Fruit fly (Drosophila melanogaster) whole organism, embryonic: ENCODE data around the gene Bmcp.

Source experiments
- Adf1 ChIP-seq: fragments of 200-800 bp; sonication (Bioruptor generic); IDR thresholded peaks from 2 replicates; pipeline ENCODE4 v1.3.6; 2022; ENCODE audit warnings: missing biosample characterization, missing genetic modification characterization
- CG12219 ChIP-seq: fragments of 200-800 bp; sonication (Bioruptor generic); optimal IDR thresholded peaks from 3 replicates; lab custom pipeline; 2018; ENCODE audit warnings: missing biosample characterization, mild to moderate bottlenecking, missing genetic modification characterization
- CG13287 ChIP-seq: fragments of 200-800 bp; sonication (Bioruptor generic); IDR thresholded peaks from 2 replicates; pipeline ENCODE4 v1.3.6; 2022; ENCODE audit warnings: missing biosample characterization, missing genetic modification characterization; ENCODE audit not compliant: partially characterized antibody
- CG2875 ChIP-seq: fragments of 200-800 bp; sonication (Bioruptor generic); optimal IDR thresholded peaks from 2 replicates; lab custom pipeline; 2017; ENCODE audit warnings: missing biosample characterization, mild to moderate bottlenecking, missing genetic modification characterization, missing genetic modification reagents
- CG7963 ChIP-seq: fragments of 200-800 bp; sonication (Bioruptor generic); IDR thresholded peaks from 3 replicates; pipeline ENCODE4 v1.3.6; 2022; ENCODE audit warnings: missing biosample characterization, missing genetic modification characterization; ENCODE audit not compliant: partially characterized antibody
- E2f2 ChIP-seq: fragments of 200-800 bp; sonication (Bioruptor generic); IDR thresholded peaks from 2 replicates; pipeline ENCODE4 v1.3.6; 2022; ENCODE audit warnings: missing biosample characterization, missing genetic modification characterization
- danr ChIP-seq: fragments of 200-800 bp; sonication (Bioruptor generic); IDR thresholded peaks from 2 replicates; pipeline ENCODE4 v1.3.6; 2022; ENCODE audit warnings: missing biosample characterization, missing genetic modification characterization
- grn ChIP-seq: fragments of 200-800 bp; sonication (Bioruptor generic); optimal IDR thresholded peaks from 3 replicates; lab custom pipeline; 2017; ENCODE audit warnings: missing biosample characterization, missing genetic modification characterization
- klu ChIP-seq: fragments of 200-800 bp; sonication (Bioruptor generic); IDR thresholded peaks from 2 replicates; pipeline ENCODE4 v1.3.6; 2022; ENCODE audit warnings: missing biosample characterization, missing genetic modification characterization
- pnt ChIP-seq: fragments of 200-800 bp; sonication (Bioruptor generic); optimal IDR thresholded peaks from 3 replicates; lab custom pipeline; 2016; ENCODE audit warnings: missing biosample characterization, missing genetic modification characterization
- tin ChIP-seq: fragments of 200-800 bp; sonication (Bioruptor generic); optimal IDR thresholded peaks from 3 replicates; lab custom pipeline; 2016; ENCODE audit warnings: missing biosample characterization, missing genetic modification characterization

The Bmcp gene

DNA sequence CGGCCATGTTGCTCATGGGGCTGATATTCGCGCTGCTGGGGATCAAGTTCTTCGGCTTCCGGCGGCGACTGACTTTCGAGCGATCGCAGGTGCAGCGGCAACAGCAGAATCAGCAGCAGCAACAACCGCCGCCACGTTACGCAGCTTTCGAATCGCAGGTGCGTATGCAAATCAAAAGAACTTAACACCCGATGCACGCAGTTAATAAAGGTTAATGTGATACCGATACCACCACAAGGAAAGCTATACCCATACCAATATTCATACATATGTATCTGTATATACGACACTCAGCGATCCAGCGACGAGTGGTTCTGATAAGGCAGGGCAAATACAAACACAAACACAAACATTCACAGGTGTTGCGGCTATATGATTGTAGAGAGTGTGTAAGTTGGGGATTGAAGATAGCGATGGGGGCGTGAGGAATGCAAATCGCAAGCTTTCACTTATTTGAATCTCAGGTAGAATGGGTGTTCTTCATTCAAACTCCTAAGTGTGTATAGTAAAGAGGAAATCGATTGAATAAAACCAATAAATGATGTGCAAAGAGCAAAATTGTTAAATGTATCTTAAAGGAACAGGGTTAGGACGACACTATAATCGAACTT lies 56.7 kb downstream of the Bmcp start (continued):
- TF ChIP-seq tin (GFP tag; lab: Kevin White, UChicago): no peak
- no peak for TF ChIP-seq CG7963 (GFP tag; lab: Robert Waterston, UW)
- no peak for TF ChIP-seq CG2875
- no peak for TF ChIP-seq E2f2 (GFP tag; lab: Robert Waterston, UW)
- no peak for TF ChIP-seq CG12219 (GFP tag; lab: Kevin White, UChicago)
- peak; percentile 42 for TF ChIP-seq grn (GFP tag; lab: Kevin White, UChicago)
- no peak for TF ChIP-seq pnt (GFP tag; lab: Kevin White, UChicago)
- TF ChIP-seq CG13287 (GFP tag; lab: Robert Waterston, UW): no peak
- TF ChIP-seq klu (GFP tag; lab: Robert Waterston, UW): no peak
- 0 out of 2 replicates have a peak, but pooled peaks have one; percentile 6 for TF ChIP-seq danr (GFP tag; lab: Robert Waterston, UW)
- TF ChIP-seq Adf1 (GFP tag; lab: Robert Waterston, UW): no peak
